Worm (Caenorhabditis elegans) whole organism, L1 larva: ENCODE measurements around the gene F07F6.1.

Experiments
- alr-1 ChIP-seq: fragments of 200-800 bp; sonication (Bioruptor generic); optimal IDR thresholded peaks from 2 replicates; lab custom pipeline; 2018; ENCODE audit warnings: borderline replicate concordance, mild to moderate bottlenecking, missing genetic modification characterization, missing compliant biosample characterization
- aly-2 ChIP-seq: fragments of 150-350 bp; optimal IDR thresholded peaks from 2 replicates; lab custom pipeline; 2014; ENCODE audit warnings: missing biosample characterization, missing genetic modification characterization
- dpl-1 ChIP-seq, 3 experiments: fragments of 150-350 bp in 2 of 3; sonication (generic microtip) in 1 of 3; optimal IDR thresholded peaks; 2 replicates each; lab custom pipeline; 2014 to 2017; ENCODE audit warnings: missing biosample characterization in 3 of 3, missing genetic modification characterization in 3 of 3, missing genetic modification reagents in 3 of 3
- egl-27 ChIP-seq, 2 experiments: fragments of 150-350 bp in 1 of 2; sonication (generic microtip); optimal IDR thresholded peaks; 3 replicates each; lab custom pipeline; 2017 to 2018; ENCODE audit warnings: missing biosample characterization in 2 of 2, missing genetic modification characterization in 2 of 2, missing genetic modification reagents in 2 of 2
- fos-1 ChIP-seq: fragments of 150-350 bp; optimal IDR thresholded peaks from 2 replicates; lab custom pipeline; 2014; ENCODE audit warnings: missing biosample characterization, missing genetic modification characterization
- lin-14 ChIP-seq: fragments of 200-800 bp; sonication (Bioruptor generic); optimal IDR thresholded peaks from 2 replicates; lab custom pipeline; 2018; ENCODE audit warnings: mild to moderate bottlenecking, missing genetic modification characterization, moderate library complexity, missing compliant biosample characterization
- lin-15B ChIP-seq: fragments of 150-350 bp; sonication (generic microtip); optimal IDR thresholded peaks from 3 replicates; lab custom pipeline; 2014; ENCODE audit warnings: missing biosample characterization, missing genetic modification characterization
- mdl-1 ChIP-seq, 2 experiments: fragments of 150-350 bp; optimal IDR thresholded peaks; 2 replicates each; lab custom pipeline; 2014 to 2017; ENCODE audit warnings: missing biosample characterization in 2 of 2, missing genetic modification characterization in 2 of 2, inconsistent platforms in 1 of 2
- sptf-1 ChIP-seq: fragments of 150-350 bp; optimal IDR thresholded peaks from 2 replicates; lab custom pipeline; 2014; ENCODE audit warnings: missing biosample characterization, missing genetic modification characterization
- unc-62 ChIP-seq: fragments of 150-350 bp; optimal IDR thresholded peaks from 2 replicates; lab custom pipeline; 2014; ENCODE audit warnings: missing biosample characterization, missing genetic modification reagents, missing genetic modification characterization
- ztf-4 ChIP-seq: fragments of 150-350 bp; optimal IDR thresholded peaks from 2 replicates; lab custom pipeline; 2014; ENCODE audit warnings: missing biosample characterization, missing genetic modification characterization

- TF ChIP-seq sptf-1 (tag; lab: Kevin White, UChicago) (no peak), dpl-1 (GFP tag; optimal IDR thresholded peaks at IDR 0.05; lab: Kevin White, UChicago) (no peak), lin-15B (no peak), ztf-4 (tag; lab: Kevin White, UChicago) (no peak), aly-2 (tag; lab: Kevin White, UChicago) (no peak), mdl-1 (tag; optimal IDR thresholded peaks at IDR 0.05; lab: Kevin White, UChicago) (no peak), lin-14 (no peak), alr-1 (tag; lab: Kevin White, UChicago) (no peak), egl-27 (tag; optimal IDR thresholded peaks at IDR 0.05; lab: Kevin White, UChicago) (no peak), fos-1 (tag; lab: Kevin White, UChicago) (no peak), unc-62 (GFP tag; lab: Kevin White, UChicago) (no peak)
Measured at ce11 chrII:5451278-5451677, 13.6 kb downstream of the F07F6.1 start.
